Fruit fly (Drosophila melanogaster) whole organism, prepupa: ENCODE results near the gene meep.

ENCODE experiments used
- CG10631 ChIP-seq: fragments of 200-800 bp; sonication (Bioruptor generic); optimal IDR thresholded peaks from 2 replicates; lab custom pipeline; 2016; ENCODE audit warnings: missing biosample characterization, missing genetic modification characterization
- CG10669 ChIP-seq: fragments of 200-800 bp; sonication (Bioruptor generic); optimal IDR thresholded peaks from 3 replicates; lab custom pipeline; 2018; ENCODE audit warnings: missing biosample characterization, mild to moderate bottlenecking, missing genetic modification characterization, moderate library complexity
- CG11762 ChIP-seq: fragments of 200-800 bp; sonication (Bioruptor generic); optimal IDR thresholded peaks from 3 replicates; lab custom pipeline; 2016; ENCODE audit warnings: missing biosample characterization, missing genetic modification characterization; ENCODE audit not compliant: insufficient read depth
- CG15336 ChIP-seq: fragments of 200-800 bp; sonication (Bioruptor generic); IDR thresholded peaks from 2 replicates; pipeline ENCODE4 v1.3.6; 2022; ENCODE audit warnings: missing biosample characterization, missing genetic modification characterization
- CG1621 ChIP-seq: fragments of 200-800 bp; sonication (Bioruptor generic); optimal IDR thresholded peaks from 3 replicates; lab custom pipeline; 2018; ENCODE audit warnings: missing biosample characterization, mild to moderate bottlenecking, missing genetic modification characterization
- CG16779 ChIP-seq: fragments of 200-800 bp; sonication (Bioruptor generic); optimal IDR thresholded peaks from 3 replicates; lab custom pipeline; 2017; ENCODE audit warnings: missing biosample characterization, mild to moderate bottlenecking, missing genetic modification characterization
- CG3032 ChIP-seq: fragments of 200-800 bp; optimal IDR thresholded peaks from 2 replicates; lab custom pipeline; 2019; ENCODE audit warnings: missing biosample characterization, mild to moderate bottlenecking, missing genetic modification characterization, moderate library complexity
- CG32006 ChIP-seq: fragments of 200-800 bp; sonication (Bioruptor generic); optimal IDR thresholded peaks from 3 replicates; lab custom pipeline; 2017; ENCODE audit warnings: missing biosample characterization, mild to moderate bottlenecking, missing genetic modification characterization
- CG4318 ChIP-seq: fragments of 200-800 bp; sonication (Bioruptor generic); optimal IDR thresholded peaks from 3 replicates; lab custom pipeline; 2017; ENCODE audit warnings: missing biosample characterization, mild to moderate bottlenecking, missing genetic modification characterization
- CG6163 ChIP-seq: fragments of 200-800 bp; sonication (Bioruptor generic); IDR thresholded peaks from 3 replicates; pipeline ENCODE4 v1.3.6; 2022; ENCODE audit warnings: missing biosample characterization, missing genetic modification characterization
- CG6276 ChIP-seq: fragments of 200-800 bp; sonication (Bioruptor generic); optimal IDR thresholded peaks from 2 replicates; lab custom pipeline; 2017; ENCODE audit warnings: missing biosample characterization, mild to moderate bottlenecking, missing genetic modification characterization
- CG6808 ChIP-seq: fragments of 200-800 bp; sonication (Bioruptor generic); optimal IDR thresholded peaks from 3 replicates; lab custom pipeline; 2017; ENCODE audit warnings: missing biosample characterization, missing genetic modification characterization, mild to moderate bottlenecking, moderate library complexity, missing genetic modification reagents
- CG6854 ChIP-seq: fragments of 200-800 bp; sonication (Bioruptor generic); optimal IDR thresholded peaks from 2 replicates; lab custom pipeline; 2017; ENCODE audit warnings: missing biosample characterization, mild to moderate bottlenecking, missing genetic modification characterization
- CG7368 ChIP-seq: fragments of 200-800 bp; sonication (Bioruptor generic); optimal IDR thresholded peaks from 3 replicates; lab custom pipeline; 2016; ENCODE audit warnings: missing biosample characterization, missing genetic modification characterization
- CG8319 ChIP-seq: fragments of 200-800 bp; sonication (Bioruptor generic); optimal IDR thresholded peaks from 3 replicates; lab custom pipeline; 2016; ENCODE audit warnings: missing biosample characterization, missing genetic modification characterization
- CG8632 ChIP-seq: fragments of 200-800 bp; sonication (Bioruptor generic); optimal IDR thresholded peaks from 3 replicates; lab custom pipeline; 2016; ENCODE audit warnings: missing biosample characterization, missing genetic modification characterization
- CG9139 ChIP-seq: fragments of 200-800 bp; sonication (Bioruptor generic); optimal IDR thresholded peaks from 3 replicates; lab custom pipeline; 2017; ENCODE audit warnings: missing biosample characterization, mild to moderate bottlenecking, missing genetic modification characterization
- Eip75B ChIP-seq: fragments of 200-800 bp; sonication (Bioruptor generic); optimal IDR thresholded peaks from 3 replicates; lab custom pipeline; 2016; ENCODE audit warnings: missing biosample characterization, missing genetic modification characterization
- Eip78C ChIP-seq: fragments of 200-800 bp; sonication (Bioruptor generic); peaks from one replicate; lab custom pipeline; 2016; ENCODE audit warnings: missing biosample characterization, missing genetic modification characterization
- Eip93F ChIP-seq: fragments of 200-800 bp; sonication (Bioruptor generic); optimal IDR thresholded peaks from 2 replicates; lab custom pipeline; 2016; ENCODE audit warnings: missing biosample characterization, mild to moderate bottlenecking, missing genetic modification characterization
- Ets21C ChIP-seq: fragments of 200-800 bp; sonication (Bioruptor generic); optimal IDR thresholded peaks from 3 replicates; lab custom pipeline; 2016; ENCODE audit warnings: missing biosample characterization, missing genetic modification characterization
- Ets96B ChIP-seq: fragments of 200-800 bp; optimal IDR thresholded peaks from 2 replicates; lab custom pipeline; 2019; ENCODE audit warnings: missing biosample characterization, mild to moderate bottlenecking, missing genetic modification characterization, moderate library complexity
- Hr38 ChIP-seq: sonication (Bioruptor generic); optimal IDR thresholded peaks from 2 replicates; lab custom pipeline; 2016; ENCODE audit warnings: missing biosample characterization, missing genetic modification characterization
- Hr39 ChIP-seq: fragments of 200-800 bp; sonication (Bioruptor generic); optimal IDR thresholded peaks from 2 replicates; lab custom pipeline; 2016; ENCODE audit warnings: missing biosample characterization, missing genetic modification characterization
- Hr4 ChIP-seq: fragments of 200-800 bp; sonication (Bioruptor generic); optimal IDR thresholded peaks from 3 replicates; lab custom pipeline; 2016; ENCODE audit warnings: missing biosample characterization, missing genetic modification characterization
- OdsH ChIP-seq: fragments of 200-800 bp; sonication (Bioruptor generic); optimal IDR thresholded peaks from 3 replicates; lab custom pipeline; 2016; ENCODE audit warnings: missing biosample characterization, missing genetic modification characterization
- Smox ChIP-seq: fragments of 200-800 bp; sonication (Bioruptor generic); optimal IDR thresholded peaks from 3 replicates; lab custom pipeline; 2016; ENCODE audit warnings: missing biosample characterization, missing genetic modification characterization
- Sox102F ChIP-seq: fragments of 200-800 bp; sonication (Bioruptor generic); optimal IDR thresholded peaks from 2 replicates; lab custom pipeline; 2016; ENCODE audit warnings: missing biosample characterization, mild to moderate bottlenecking, missing genetic modification characterization
- achi ChIP-seq: fragments of 200-800 bp; sonication (Bioruptor generic); optimal IDR thresholded peaks from 3 replicates; lab custom pipeline; 2016; ENCODE audit warnings: missing biosample characterization, missing genetic modification characterization
- acj6 ChIP-seq: fragments of 200-800 bp; sonication (Bioruptor generic); optimal IDR thresholded peaks from 3 replicates; lab custom pipeline; 2016; ENCODE audit warnings: missing biosample characterization, missing genetic modification characterization
- cyc ChIP-seq: fragments of 200-800 bp; sonication (Bioruptor generic); optimal IDR thresholded peaks from 3 replicates; lab custom pipeline; 2016; ENCODE audit warnings: missing biosample characterization, missing genetic modification characterization
- dac ChIP-seq: fragments of 200-800 bp; sonication (Bioruptor generic); optimal IDR thresholded peaks from 2 replicates; lab custom pipeline; 2017; ENCODE audit warnings: missing biosample characterization, mild to moderate bottlenecking, missing genetic modification characterization
- dsx ChIP-seq: fragments of 200-800 bp; optimal IDR thresholded peaks from 3 replicates; lab custom pipeline; 2019; ENCODE audit warnings: missing biosample characterization, mild to moderate bottlenecking, missing genetic modification characterization, moderate library complexity; ENCODE audit not compliant: poor library complexity, severe bottlenecking
- eg ChIP-seq: fragments of 200-800 bp; sonication (Bioruptor generic); IDR thresholded peaks from 3 replicates; pipeline ENCODE4 v1.3.6; 2022; ENCODE audit warnings: missing biosample characterization, missing genetic modification characterization
- esn ChIP-seq: fragments of 200-800 bp; sonication (Bioruptor generic); optimal IDR thresholded peaks from 2 replicates; lab custom pipeline; 2016; ENCODE audit warnings: missing biosample characterization, mild to moderate bottlenecking, missing genetic modification characterization, moderate library complexity
- fd59A ChIP-seq: fragments of 200-800 bp; sonication (Bioruptor generic); optimal IDR thresholded peaks from 2 replicates; lab custom pipeline; 2017; ENCODE audit warnings: missing biosample characterization, mild to moderate bottlenecking, missing genetic modification characterization, missing genetic modification reagents
- fkh ChIP-seq: fragments of 200-800 bp; sonication (Bioruptor generic); optimal IDR thresholded peaks from 3 replicates; lab custom pipeline; 2017; ENCODE audit warnings: missing biosample characterization, mild to moderate bottlenecking, missing genetic modification characterization, moderate library complexity
- lz ChIP-seq: fragments of 200-800 bp; sonication (Bioruptor generic); optimal IDR thresholded peaks from 3 replicates; lab custom pipeline; 2016; ENCODE audit warnings: missing biosample characterization, missing genetic modification characterization
- net ChIP-seq: fragments of 200-800 bp; sonication (Bioruptor generic); optimal IDR thresholded peaks from 3 replicates; lab custom pipeline; 2016; ENCODE audit warnings: missing biosample characterization, missing genetic modification characterization
- pdm3 ChIP-seq: fragments of 200-800 bp; sonication (Bioruptor generic); optimal IDR thresholded peaks from 3 replicates; lab custom pipeline; 2016; ENCODE audit warnings: missing biosample characterization, missing genetic modification characterization
- salr ChIP-seq, 2 experiments: fragments of 200-800 bp; sonication (Bioruptor generic); optimal IDR thresholded peaks; 3 replicates each; lab custom pipeline; 2016 to 2018; ENCODE audit warnings: missing biosample characterization in 2 of 2, missing genetic modification characterization in 2 of 2, mild to moderate bottlenecking in 1 of 2
- ss ChIP-seq, 2 experiments: fragments of 200-800 bp; sonication (Bioruptor generic); optimal IDR thresholded peaks; 2 replicates in 1 of 2; 3 replicates in 1 of 2; lab custom pipeline; 2017 to 2018; ENCODE audit warnings: mild to moderate bottlenecking in 2 of 2, missing biosample characterization in 2 of 2, missing genetic modification characterization in 2 of 2, moderate library complexity in 1 of 2
- svp ChIP-seq: fragments of 200-800 bp; sonication (Bioruptor generic); peaks from one replicate; lab custom pipeline; 2016; ENCODE audit warnings: missing biosample characterization, missing genetic modification characterization
- vri ChIP-seq: fragments of 200-800 bp; sonication (Bioruptor generic); optimal IDR thresholded peaks from 3 replicates; lab custom pipeline; 2016; ENCODE audit warnings: missing biosample characterization, mild to moderate bottlenecking, missing genetic modification characterization

The meep gene

dm6 chr3L:1166945-1167913 is 35.6 kb downstream of the meep start (continued):
- peak; percentile 67; the same call in 2 of the 3 replicates for TF ChIP-seq CG6163 (GFP tag; lab: Robert Waterston, UW)
- TF ChIP-seq Eip93F (GFP tag; lab: Kevin White, UChicago): no peak
- peak; percentile 70 for TF ChIP-seq fkh (GFP tag; lab: Kevin White, UChicago)
- peak; percentile 50 for TF ChIP-seq Ets96B (tag; lab: Kevin White, UChicago)
- peak; percentile 43 for TF ChIP-seq Hr39 (GFP tag; lab: Kevin White, UChicago)
- TF ChIP-seq Hr38 (GFP tag; lab: Kevin White, UChicago): no peak
- peak; percentile 22 for TF ChIP-seq fd59A
- TF ChIP-seq cyc (GFP tag; lab: Kevin White, UChicago): peak; percentile 34
- TF ChIP-seq ss (GFP tag; optimal IDR thresholded peaks at IDR 0.05; lab: Kevin White, UChicago): peak; percentile 18 to 31
- no peak for TF ChIP-seq CG9139 (GFP tag; lab: Kevin White, UChicago)
- TF ChIP-seq Sox102F (GFP tag; lab: Kevin White, UChicago): peak; percentile 23
- no peak for TF ChIP-seq Smox (GFP tag; lab: Kevin White, UChicago)
- peak; percentile 75 for TF ChIP-seq dsx (GFP tag; lab: Kevin White, UChicago)
- TF ChIP-seq CG10631 (GFP tag; lab: Kevin White, UChicago): peak; percentile 45
- no peak for TF ChIP-seq CG11762
- peak; percentile 36 for TF ChIP-seq pdm3 (GFP tag; lab: Kevin White, UChicago)
- peak; percentile 27 for TF ChIP-seq OdsH
- peak; percentile 13 for TF ChIP-seq net (GFP tag; lab: Kevin White, UChicago)
- TF ChIP-seq CG6276 (GFP tag; lab: Kevin White, UChicago): no peak
- TF ChIP-seq salr (GFP tag; optimal IDR thresholded peaks at IDR 0.05; lab: Kevin White, UChicago): no peak
- TF ChIP-seq vri (GFP tag; lab: Kevin White, UChicago): no peak
- peak; percentile 71 for TF ChIP-seq Eip75B (GFP tag; lab: Kevin White, UChicago)
- no peak for TF ChIP-seq dac
- TF ChIP-seq CG8632: peak; percentile 15
- TF ChIP-seq CG32006 (GFP tag; lab: Kevin White, UChicago): no peak
- TF ChIP-seq CG6808 (GFP tag; lab: Kevin White, UChicago): peak; percentile 15
- TF ChIP-seq esn: peak; percentile 51
- TF ChIP-seq CG1621: no peak
- TF ChIP-seq CG8319 (GFP tag; lab: Kevin White, UChicago): no peak
- peak; percentile 60 for TF ChIP-seq svp (GFP tag; lab: Kevin White, UChicago)
- TF ChIP-seq eg (GFP tag; lab: Robert Waterston, UW): 0 out of 3 replicates have a peak, but pooled peaks have one; percentile 13

dm6 chr3L:1166266-1166665 is 36.6 kb downstream of the meep start:
- TF ChIP-seq ss (GFP tag; optimal IDR thresholded peaks at IDR 0.05; lab: Kevin White, UChicago) (peak in 1 of 2 experiments; percentile 7), Eip78C (GFP tag; lab: Kevin White, UChicago) (peak; percentile 39), eg (GFP tag; lab: Robert Waterston, UW) (peak; percentile 52; the same call in 2 of the 3 replicates), acj6 (GFP tag; lab: Kevin White, UChicago) (no peak), fkh (GFP tag; lab: Kevin White, UChicago) (peak; percentile 91), CG9139 (GFP tag; lab: Kevin White, UChicago) (peak; percentile 14), CG6163 (GFP tag; lab: Robert Waterston, UW) (peak; percentile 57), CG6854 (GFP tag; lab: Kevin White, UChicago) (no peak)

- peak; percentile 42 for TF ChIP-seq CG10631 (GFP tag; lab: Kevin White, UChicago)
- peak; percentile 31 for TF ChIP-seq Eip78C (GFP tag; lab: Kevin White, UChicago)
- peak; percentile 30 for TF ChIP-seq Ets96B (tag; lab: Kevin White, UChicago)
- no peak for TF ChIP-seq CG4318 (GFP tag; lab: Kevin White, UChicago)
- TF ChIP-seq CG6163 (GFP tag; lab: Robert Waterston, UW): peak; percentile 75
- TF ChIP-seq CG15336 (GFP tag; lab: Robert Waterston, UW): peak; percentile 42; the same call in 1 of the 2 replicates
- TF ChIP-seq CG7368 (GFP tag; lab: Kevin White, UChicago): no peak
- peak; percentile 33 for TF ChIP-seq Hr4 (GFP tag; lab: Kevin White, UChicago)
- no peak for TF ChIP-seq fd59A
- no peak for TF ChIP-seq CG3032 (tag; lab: Kevin White, UChicago)
- peak; percentile 46 for TF ChIP-seq Eip75B (GFP tag; lab: Kevin White, UChicago)
- TF ChIP-seq CG10669 (GFP tag; lab: Kevin White, UChicago): no peak
- peak; percentile 1 for TF ChIP-seq CG32006 (GFP tag; lab: Kevin White, UChicago)
- TF ChIP-seq Ets21C (GFP tag; lab: Kevin White, UChicago): no peak
- no peak for TF ChIP-seq lz (GFP tag; lab: Kevin White, UChicago)
- TF ChIP-seq achi: peak; percentile 18
- TF ChIP-seq eg (GFP tag; lab: Robert Waterston, UW): peak; percentile 57
- TF ChIP-seq fkh (GFP tag; lab: Kevin White, UChicago): no peak
- peak; percentile 19 for TF ChIP-seq CG16779 (tag; lab: Kevin White, UChicago)
Measured at dm6 chr3L:1165808-1166207, 37.0 kb downstream of the meep start.
